Worm (Caenorhabditis elegans) whole organism, midembryonic: ENCODE data around the gene nasp-1.

Experiments used
- T22C8.4 ChIP-seq: fragments of 200-800 bp; sonication (Bioruptor generic); IDR thresholded peaks from 2 replicates; pipeline ENCODE4 v1.3.6; 2022; ENCODE audit warnings: missing genetic modification characterization, missing compliant biosample characterization
- cog-1 ChIP-seq: sonication (generic microtip); optimal IDR thresholded peaks from 2 replicates; lab custom pipeline; 2016; ENCODE audit warnings: missing genetic modification characterization, missing compliant biosample characterization
- flt-1 ChIP-seq: fragments of 200-800 bp; sonication (Bioruptor generic); IDR thresholded peaks from 2 replicates; pipeline ENCODE4 v1.3.6; 2022; ENCODE audit warnings: missing genetic modification characterization, missing compliant biosample characterization
- klf-2 ChIP-seq: fragments of 200-800 bp; sonication (Bioruptor generic); conservative IDR thresholded peaks from 2 replicates; pipeline ENCODE4 v1.3.6; 2022; ENCODE audit warnings: missing genetic modification reagents, missing genetic modification characterization, missing compliant biosample characterization
- med-1 ChIP-seq: sonication (generic microtip); optimal IDR thresholded peaks from 2 replicates; lab custom pipeline; 2017; ENCODE audit warnings: missing genetic modification characterization, mild to moderate bottlenecking, missing compliant biosample characterization, antibody characterized with exemption, missing genetic modification reagents; ENCODE audit not compliant: insufficient read depth
- ref-1 ChIP-seq: fragments of 200-800 bp; sonication (Bioruptor generic); conservative IDR thresholded peaks from 2 replicates; pipeline ENCODE4 v1.3.6; 2022; ENCODE audit warnings: missing genetic modification reagents, missing genetic modification characterization, missing compliant biosample characterization
- tab-1 ChIP-seq: fragments of 200-800 bp; sonication (Bioruptor generic); IDR thresholded peaks from 2 replicates; pipeline ENCODE4 v1.3.6; 2022; ENCODE audit warnings: missing genetic modification characterization, missing compliant biosample characterization
- ztf-23 ChIP-seq: fragments of 200-800 bp; sonication (Bioruptor generic); IDR thresholded peaks from 2 replicates; pipeline ENCODE4 v1.3.6; 2022; ENCODE audit warnings: missing genetic modification reagents, missing genetic modification characterization, missing compliant biosample characterization
- ztf-29 ChIP-seq: fragments of 200-800 bp; sonication (Bioruptor generic); IDR thresholded peaks from 2 replicates; pipeline ENCODE4 v1.3.6; 2022; ENCODE audit warnings: missing genetic modification reagents, missing genetic modification characterization, missing compliant biosample characterization

DNA sequence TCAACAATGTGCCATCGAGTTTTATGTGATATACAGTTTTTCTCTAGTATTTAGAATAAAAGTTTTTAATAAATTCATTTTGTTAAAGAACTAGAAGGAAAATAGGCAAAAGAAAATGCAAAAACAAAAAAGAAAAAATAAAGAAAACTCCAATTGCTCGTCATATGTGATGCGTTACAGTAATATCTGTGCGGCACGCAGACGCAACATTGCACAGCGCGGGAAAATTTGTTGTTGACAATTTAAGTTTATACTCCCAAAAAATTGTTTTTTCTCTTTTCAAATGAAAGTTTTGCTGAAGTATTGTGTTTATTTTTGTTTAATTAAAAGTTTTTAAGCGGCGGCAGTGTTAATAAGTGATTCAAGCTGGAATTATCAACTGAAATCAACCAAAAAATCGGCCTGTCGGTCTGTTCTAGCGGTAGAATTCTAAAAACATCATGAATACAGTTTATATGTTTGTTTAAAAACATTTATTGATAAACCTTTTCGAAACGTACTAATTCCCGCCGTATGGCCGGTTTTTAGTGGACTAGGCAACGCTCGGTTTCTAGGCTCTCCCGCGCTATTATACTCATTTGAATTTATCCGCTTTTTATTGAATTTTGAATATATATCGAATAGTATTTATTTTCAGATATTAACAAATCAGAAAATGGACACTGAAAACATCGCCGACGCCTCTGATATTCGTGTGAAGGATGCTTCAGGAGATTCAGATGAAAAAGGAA lies at the start of gene nasp-1:
- no peak for TF ChIP-seq ref-1 (GFP tag; lab: Robert Waterston, UW)
- TF ChIP-seq med-1 (GFP tag; lab: Kevin White, UChicago): no peak
- no peak for TF ChIP-seq flt-1 (GFP tag; lab: Robert Waterston, UW)
- no peak for TF ChIP-seq T22C8.4 (GFP tag; lab: Robert Waterston, UW)
- no peak for TF ChIP-seq ztf-23 (GFP tag; lab: Robert Waterston, UW)
- TF ChIP-seq tab-1 (GFP tag; lab: Robert Waterston, UW): no peak
- no peak for TF ChIP-seq klf-2 (GFP tag; lab: Robert Waterston, UW)
- TF ChIP-seq ztf-29 (GFP tag; lab: Robert Waterston, UW): no peak
- no peak for TF ChIP-seq cog-1 (tag; lab: Kevin White, UChicago)
